Fruit fly (Drosophila melanogaster): ENCODE data around the gene CG8478.

Gene CG8478

dm6 chr3R:9739793-9740192 is 23.7 kb upstream of the CG8478 start, which contains the start of gene side-VII:
TSS of gene side-VII (minus strand) at chr3R:9739979.
- no peak for TF ChIP-seq CG9948 (tag; optimal IDR thresholded peaks at IDR 0.05)
- no peak for TF ChIP-seq D1 (tag; optimal IDR thresholded peaks at IDR 0.05)
- no peak for TF ChIP-seq CG8159 (tag; optimal IDR thresholded peaks at IDR 0.05)
- no peak for TF ChIP-seq CG34367 (tag; optimal IDR thresholded peaks at IDR 0.05)
- no peak for TF ChIP-seq gl (tag; optimal IDR thresholded peaks at IDR 0.05)
- no peak for TF ChIP-seq CG14655 (GFP tag; optimal IDR thresholded peaks at IDR 0.05)
- TF ChIP-seq EcR (GFP tag; optimal IDR thresholded peaks at IDR 0.05) = no peak
- TF ChIP-seq CG10348 (GFP tag; IDR thresholded peaks at IDR 0.05) = no peak
- no peak for TF ChIP-seq Pif1B (GFP tag; optimal IDR thresholded peaks at IDR 0.05)
- no peak for TF ChIP-seq CG17806 (tag; optimal IDR thresholded peaks at IDR 0.05)
- TF ChIP-seq CG4496 (GFP tag; IDR thresholded peaks at IDR 0.05) = no peak
- TF ChIP-seq CG32121 (GFP tag; IDR thresholded peaks at IDR 0.05) = no peak

- no peak for TF ChIP-seq CG9948 (tag; optimal IDR thresholded peaks at IDR 0.05)
Measured at dm6 chr3R:9740713-9741112, 22.7 kb upstream of the CG8478 start, which contains the start of gene Pnn. TSS of gene Pnn (plus strand) at chr3R:9740899.

- TF ChIP-seq Ets98B (GFP tag; IDR thresholded peaks at IDR 0.05) (no peak), CG34367 (tag; optimal IDR thresholded peaks at IDR 0.05) (no peak), Snoo (tag; optimal IDR thresholded peaks at IDR 0.05) (no peak), rn (GFP tag; IDR thresholded peaks at IDR 0.05) (no peak), CG32121 (GFP tag; IDR thresholded peaks at IDR 0.05) (no peak), gl (tag; optimal IDR thresholded peaks at IDR 0.05) (no peak), fd96Ca (GFP tag; IDR thresholded peaks at IDR 0.05) (no peak), CG15710 (tag; optimal IDR thresholded peaks at IDR 0.05) (no peak), D1 (tag; optimal IDR thresholded peaks at IDR 0.05) (no peak), Pif1A (GFP tag; optimal IDR thresholded peaks at IDR 0.05) (no peak), EcR (GFP tag; optimal IDR thresholded peaks at IDR 0.05) (no peak), CG8159 (tag; optimal IDR thresholded peaks at IDR 0.05) (no peak), CG8301 (tag; optimal IDR thresholded peaks at IDR 0.05) (no peak), CG9948 (tag; optimal IDR thresholded peaks at IDR 0.05) (no peak), Pif1B (GFP tag; optimal IDR thresholded peaks at IDR 0.05) (no peak), CG13204 (GFP tag; optimal IDR thresholded peaks at IDR 0.05) (no peak), CG14655 (GFP tag; optimal IDR thresholded peaks at IDR 0.05) (no peak), CG10348 (GFP tag; IDR thresholded peaks at IDR 0.05) (no peak), CG4496 (GFP tag; IDR thresholded peaks at IDR 0.05) (no peak), CG17806 (tag; optimal IDR thresholded peaks at IDR 0.05) (no peak)
Measured at dm6 chr3R:9743217-9743616, 20.2 kb upstream of the CG8478 start, which contains the start of gene CG31415. TSS of gene CG31415 (plus strand) at chr3R:9743517.

- no peak for TF ChIP-seq CG9948 (tag; optimal IDR thresholded peaks at IDR 0.05)
- TF ChIP-seq CG4496 (GFP tag; IDR thresholded peaks at IDR 0.05) = no peak
- no peak for TF ChIP-seq CG8301 (tag; optimal IDR thresholded peaks at IDR 0.05)
- TF ChIP-seq CG32121 (GFP tag; IDR thresholded peaks at IDR 0.05) = no peak
- no peak for TF ChIP-seq fd96Ca (GFP tag; IDR thresholded peaks at IDR 0.05)
- no peak for TF ChIP-seq rn (GFP tag; IDR thresholded peaks at IDR 0.05)
Measured at dm6 chr3R:9743995-9744394, 19.5 kb upstream of the CG8478 start.

dm6 chr3R:9745442-9745841 is 18.0 kb upstream of the CG8478 start:
- TF ChIP-seq EcR (GFP tag; optimal IDR thresholded peaks at IDR 0.05) (peak; percentile 76), CG32121 (GFP tag; IDR thresholded peaks at IDR 0.05) (no peak)

- no peak for TF ChIP-seq CG13204 (GFP tag; optimal IDR thresholded peaks at IDR 0.05)
- no peak for TF ChIP-seq CG10348 (GFP tag; IDR thresholded peaks at IDR 0.05)
- peak; percentile 9 for TF ChIP-seq EcR (GFP tag; optimal IDR thresholded peaks at IDR 0.05)
Measured at dm6 chr3R:9746267-9746666, 17.2 kb upstream of the CG8478 start, which contains the start of gene CG34409. TSS of gene CG34409 (minus strand) at chr3R:9746367.

dm6 chr3R:9747272-9747874 is 16.1 kb upstream of the CG8478 start, which contains the start of gene CG12948:
TSS of gene CG12948 (minus strand) at chr3R:9747744.
- TF ChIP-seq Ets98B (GFP tag; IDR thresholded peaks at IDR 0.05) (peak; percentile 35; the same call in 1 of the 2 replicates), CG4496 (GFP tag; IDR thresholded peaks at IDR 0.05) (peak; percentile 47; the same call in 1 of the 3 replicates), CG13204 (GFP tag; optimal IDR thresholded peaks at IDR 0.05) (no peak), gl (tag; optimal IDR thresholded peaks at IDR 0.05) (peak; percentile 29), CG17806 (tag; optimal IDR thresholded peaks at IDR 0.05) (peak; percentile 23), Pif1B (GFP tag; optimal IDR thresholded peaks at IDR 0.05) (no peak), CG9948 (tag; optimal IDR thresholded peaks at IDR 0.05) (peak; percentile 24), Pif1A (GFP tag; optimal IDR thresholded peaks at IDR 0.05) (no peak), CG8159 (tag; optimal IDR thresholded peaks at IDR 0.05) (no peak), rn (GFP tag; IDR thresholded peaks at IDR 0.05) (no peak), CG8301 (tag; optimal IDR thresholded peaks at IDR 0.05) (no peak), CG12605 (GFP tag; IDR thresholded peaks at IDR 0.05) (no peak), CG34367 (tag; optimal IDR thresholded peaks at IDR 0.05) (no peak), Snoo (tag; optimal IDR thresholded peaks at IDR 0.05) (peak; percentile 55), CG15710 (tag; optimal IDR thresholded peaks at IDR 0.05) (peak; percentile 53), CG32121 (GFP tag; IDR thresholded peaks at IDR 0.05) (peak; percentile 24; the same call in 1 of the 2 replicates), EcR (GFP tag; optimal IDR thresholded peaks at IDR 0.05) (peak; percentile 51), fd96Ca (GFP tag; IDR thresholded peaks at IDR 0.05) (peak; percentile 7; the same call in 1 of the 3 replicates)
